Worm (Caenorhabditis elegans) whole organism, L2 larva: ENCODE measurements around the gene H25K10.4.

ENCODE experiments used
- ZK546.5 ChIP-seq: sonication (generic microtip); optimal IDR thresholded peaks from 2 replicates; lab custom pipeline; 2017; ENCODE audit warnings: missing biosample characterization, missing genetic modification characterization
- crh-2 ChIP-seq: sonication (generic microtip); optimal IDR thresholded peaks from 2 replicates; lab custom pipeline; 2017; ENCODE audit warnings: missing biosample characterization, missing genetic modification characterization
- fos-1 ChIP-seq: fragments of 150-350 bp; optimal IDR thresholded peaks from 2 replicates; lab custom pipeline; 2014; ENCODE audit warnings: missing biosample characterization, missing genetic modification characterization
- lin-39 ChIP-seq: fragments of 150-350 bp; optimal IDR thresholded peaks from 2 replicates; lab custom pipeline; 2014; ENCODE audit warnings: missing biosample characterization, missing genetic modification reagents, missing genetic modification characterization
- lsy-2 ChIP-seq, 2 experiments: fragments of 150-350 bp in 1 of 2; sonication (generic microtip) in 1 of 2; optimal IDR thresholded peaks; 2 replicates each; lab custom pipeline; 2014 to 2017; ENCODE audit warnings: missing biosample characterization in 2 of 2, missing genetic modification characterization in 2 of 2
- nhr-23 ChIP-seq: fragments of 150-350 bp; optimal IDR thresholded peaks from 2 replicates; lab custom pipeline; 2014; ENCODE audit warnings: missing biosample characterization, missing genetic modification reagents, missing genetic modification characterization
- nhr-237 ChIP-seq: fragments of 150-350 bp; optimal IDR thresholded peaks from 2 replicates; lab custom pipeline; 2014; ENCODE audit warnings: missing biosample characterization, missing genetic modification characterization
- unc-55 ChIP-seq: fragments of 150-350 bp; sonication (generic microtip); optimal IDR thresholded peaks from 3 replicates; lab custom pipeline; 2014; ENCODE audit warnings: missing biosample characterization, missing genetic modification reagents, missing genetic modification characterization
- unc-62 ChIP-seq: fragments of 150-350 bp; optimal IDR thresholded peaks from 2 replicates; lab custom pipeline; 2014; ENCODE audit warnings: missing biosample characterization, missing genetic modification reagents, missing genetic modification characterization
- zag-1 ChIP-seq: fragments of 150-350 bp; optimal IDR thresholded peaks from 2 replicates; lab custom pipeline; 2014; ENCODE audit warnings: missing biosample characterization, missing genetic modification characterization

DNA sequence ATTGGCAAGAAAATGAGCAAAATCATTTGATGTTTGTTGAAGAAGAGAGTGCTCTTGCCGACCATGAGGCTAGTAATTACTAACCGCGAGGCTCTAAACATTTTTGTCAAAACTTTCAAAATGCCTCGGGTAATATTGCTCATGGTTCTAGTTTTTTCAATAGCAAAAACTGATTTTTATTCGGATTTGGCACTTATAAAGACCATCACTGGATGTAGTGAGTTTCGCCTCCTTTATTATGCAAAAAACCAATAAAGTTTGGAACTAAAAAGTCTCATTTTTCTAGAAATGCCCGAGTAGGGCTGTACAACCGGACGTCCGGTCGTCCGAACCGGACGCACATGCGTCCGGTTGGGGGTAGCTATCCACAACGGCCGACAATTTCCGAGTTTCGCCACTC, 7.2 kb downstream of the H25K10.4 start, which contains the start of the genes hpa-1 and irld-39:
- TF ChIP-seq ZK546.5 (tag; lab: Kevin White, UChicago) (no peak), nhr-237 (tag; lab: Kevin White, UChicago) (no peak), zag-1 (tag; lab: Kevin White, UChicago) (no peak), lsy-2 (tag; optimal IDR thresholded peaks at IDR 0.05; lab: Kevin White, UChicago) (no peak), unc-55 (GFP tag; lab: Kevin White, UChicago) (no peak), fos-1 (tag; lab: Kevin White, UChicago) (no peak), unc-62 (no peak), crh-2 (tag; lab: Kevin White, UChicago) (no peak), lin-39 (tag; lab: Kevin White, UChicago) (no peak), nhr-23 (tag; lab: Kevin White, UChicago) (no peak)
